Worm (Caenorhabditis elegans) whole organism, early embryonic: ENCODE data around the gene mct-3.

Source experiments
- B0310.2 ChIP-seq: sonication (generic microtip); optimal IDR thresholded peaks from 2 replicates; lab custom pipeline; 2016; ENCODE audit warnings: mild to moderate bottlenecking, missing genetic modification characterization, missing compliant biosample characterization
- F13C5.2 ChIP-seq: sonication (generic microtip); optimal IDR thresholded peaks from 2 replicates; lab custom pipeline; 2017; ENCODE audit warnings: mild to moderate bottlenecking, missing genetic modification characterization, inconsistent platforms, missing compliant biosample characterization
- aly-1 ChIP-seq: sonication (generic microtip); optimal IDR thresholded peaks from 2 replicates; lab custom pipeline; 2016; ENCODE audit warnings: missing genetic modification characterization, missing compliant biosample characterization
- ama-1 ChIP-seq: fragments of 150-350 bp; optimal IDR thresholded peaks from 2 replicates; lab custom pipeline; 2014
- ceh-13 ChIP-seq: fragments of 200-800 bp; sonication (Bioruptor generic); optimal IDR thresholded peaks from 2 replicates; lab custom pipeline; 2018; ENCODE audit warnings: mild to moderate bottlenecking, missing genetic modification characterization, missing compliant biosample characterization
- ceh-36 ChIP-seq: sonication (generic microtip); optimal IDR thresholded peaks from 2 replicates; lab custom pipeline; 2016; ENCODE audit warnings: missing genetic modification characterization, inconsistent platforms, missing compliant biosample characterization
- ets-7 ChIP-seq: sonication (generic microtip); optimal IDR thresholded peaks from 2 replicates; lab custom pipeline; 2016; ENCODE audit warnings: missing genotype, missing genetic modification characterization, missing compliant biosample characterization
- flt-1 ChIP-seq: fragments of 200-800 bp; sonication (Bioruptor generic); IDR thresholded peaks from 2 replicates; pipeline ENCODE4 v1.3.6; 2022; ENCODE audit warnings: missing genetic modification characterization, missing compliant biosample characterization
- hmbx-1 ChIP-seq: sonication (generic microtip); optimal IDR thresholded peaks from 2 replicates; lab custom pipeline; 2016; ENCODE audit warnings: mild to moderate bottlenecking, missing genetic modification characterization, missing compliant biosample characterization
- hmg-4 ChIP-seq: fragments of 200-800 bp; sonication (Bioruptor generic); optimal IDR thresholded peaks from 2 replicates; lab custom pipeline; 2018; ENCODE audit warnings: mild to moderate bottlenecking, missing genetic modification characterization, missing compliant biosample characterization
- hnd-1 ChIP-seq: sonication (generic microtip); optimal IDR thresholded peaks from 2 replicates; lab custom pipeline; 2016; ENCODE audit warnings: missing genetic modification characterization, missing compliant biosample characterization
- pes-1 ChIP-seq: fragments of 200-800 bp; sonication (Bioruptor generic); IDR thresholded peaks from 2 replicates; pipeline ENCODE4 v1.3.6; 2022; ENCODE audit warnings: missing genetic modification reagents, missing genetic modification characterization, missing compliant biosample characterization
- scrt-1 ChIP-seq: fragments of 200-800 bp; sonication (Bioruptor generic); IDR thresholded peaks from 2 replicates; pipeline ENCODE4 v1.3.6; 2022; ENCODE audit warnings: missing genetic modification characterization, missing compliant biosample characterization
- sea-1 ChIP-seq: fragments of 200-800 bp; sonication (Bioruptor generic); conservative IDR thresholded peaks from 2 replicates; pipeline ENCODE4 v1.3.6; 2022; ENCODE audit warnings: missing genetic modification characterization, missing compliant biosample characterization
- tbx-11 ChIP-seq: fragments of 200-800 bp; sonication (Bioruptor generic); IDR thresholded peaks from 2 replicates; pipeline ENCODE4 v1.3.6; 2022; ENCODE audit warnings: missing genetic modification characterization, missing compliant biosample characterization
- tbx-37 ChIP-seq: fragments of 200-800 bp; sonication (Bioruptor generic); conservative IDR thresholded peaks from 2 replicates; pipeline ENCODE4 v1.3.6; 2022; ENCODE audit warnings: missing genetic modification reagents, missing genetic modification characterization, missing compliant biosample characterization
- tra-4 ChIP-seq: sonication (generic microtip); optimal IDR thresholded peaks from 2 replicates; lab custom pipeline; 2017; ENCODE audit warnings: missing genetic modification characterization, missing compliant biosample characterization

mct-3 gene

DNA sequence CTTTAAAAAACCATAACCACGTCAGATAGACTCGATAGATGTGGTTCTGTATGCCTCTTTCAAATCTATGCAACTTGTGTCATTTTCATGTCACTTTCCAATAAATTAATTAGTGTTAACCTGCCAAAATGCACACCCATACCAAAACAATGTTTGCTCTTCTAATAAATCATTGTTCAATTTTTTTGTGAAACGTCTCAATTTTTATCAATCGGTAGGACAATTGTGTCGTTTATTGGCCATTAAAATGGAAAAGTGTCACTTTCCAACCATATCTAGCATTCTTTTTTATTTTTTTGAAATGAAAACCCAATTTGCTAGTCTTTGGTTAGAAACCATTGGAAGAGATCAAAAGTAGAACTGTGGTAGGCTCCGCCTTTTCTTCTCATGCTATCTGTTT lies 2.3 kb upstream of the mct-3 start:
- no peak for TF ChIP-seq aly-1
- TF ChIP-seq ets-7 (tag; lab: Kevin White, UChicago) = no peak
- TF ChIP-seq B0310.2 (tag; lab: Kevin White, UChicago) = no peak
- no peak for TF ChIP-seq flt-1 (GFP tag; lab: Robert Waterston, UW)
- TF ChIP-seq tbx-37 (GFP tag; lab: Robert Waterston, UW) = no peak

DNA sequence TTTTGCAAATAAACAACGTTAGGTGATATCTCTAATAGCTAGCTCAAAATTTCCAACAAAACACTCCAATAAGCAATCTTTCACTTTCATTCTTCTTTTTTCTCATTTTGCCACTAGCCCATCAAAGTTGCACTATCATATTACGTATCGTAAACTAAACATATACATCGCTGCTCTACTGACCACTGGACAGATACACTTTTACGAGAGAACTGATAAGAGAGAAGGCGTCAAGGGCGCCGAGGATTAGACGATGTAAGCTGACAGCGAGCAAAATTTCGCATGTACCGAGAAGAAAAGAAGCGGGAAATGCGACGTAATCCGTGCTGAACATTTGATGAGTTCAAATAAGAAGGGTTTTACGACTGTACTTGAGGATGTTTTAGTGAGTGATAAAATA lies 1.1 kb upstream of the mct-3 start:
- no peak for TF ChIP-seq scrt-1 (GFP tag; lab: Robert Waterston, UW)
- TF ChIP-seq ceh-36 (tag; lab: Kevin White, UChicago) = no peak
- no peak for TF ChIP-seq tbx-37 (GFP tag; lab: Robert Waterston, UW)
- no peak for TF ChIP-seq aly-1
- TF ChIP-seq tra-4 (tag; lab: Kevin White, UChicago) = no peak
- TF ChIP-seq hnd-1 (tag; lab: Kevin White, UChicago) = no peak
- no peak for TF ChIP-seq hmg-4
- no peak for TF ChIP-seq B0310.2 (tag; lab: Kevin White, UChicago)
- no peak for TF ChIP-seq ama-1 (lab: Kevin White, UChicago)
- TF ChIP-seq pes-1 (GFP tag; lab: Robert Waterston, UW) = no peak
- no peak for TF ChIP-seq hmbx-1
- no peak for TF ChIP-seq flt-1 (GFP tag; lab: Robert Waterston, UW)
- TF ChIP-seq ets-7 (tag; lab: Kevin White, UChicago) = no peak

DNA sequence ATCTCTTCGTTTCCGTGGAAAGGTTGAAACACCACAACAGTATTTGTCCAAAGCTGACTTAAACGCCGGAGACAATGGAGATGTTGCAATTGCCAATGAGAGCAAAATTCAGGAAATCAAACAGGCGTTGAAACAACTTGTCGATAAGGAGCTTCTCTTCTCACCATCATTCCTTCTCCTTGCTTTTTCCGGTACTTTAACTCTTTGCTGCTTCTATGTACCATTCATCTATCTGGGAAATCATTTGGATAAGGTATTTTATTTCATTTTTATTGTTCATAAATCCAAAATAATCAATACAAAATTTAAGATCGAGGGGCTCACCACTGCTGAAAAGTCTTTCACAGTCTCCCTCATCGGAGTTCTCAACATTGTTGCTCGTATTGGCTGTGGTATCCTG lies 3.2 kb downstream of the mct-3 start:
- TF ChIP-seq F13C5.2 (tag; lab: Kevin White, UChicago) (no peak), ceh-13 (GFP tag; lab: Kevin White, UChicago) (no peak), ama-1 (lab: Kevin White, UChicago) (no peak), tra-4 (tag; lab: Kevin White, UChicago) (no peak), flt-1 (GFP tag; lab: Robert Waterston, UW) (no peak), scrt-1 (GFP tag; lab: Robert Waterston, UW) (no peak), hmbx-1 (no peak), ceh-36 (tag; lab: Kevin White, UChicago) (no peak), ets-7 (tag; lab: Kevin White, UChicago) (no peak), B0310.2 (tag; lab: Kevin White, UChicago) (no peak), tbx-11 (GFP tag; lab: Robert Waterston, UW) (no peak), pes-1 (GFP tag; lab: Robert Waterston, UW) (no peak), tbx-37 (GFP tag; lab: Robert Waterston, UW) (no peak), aly-1 (no peak)

DNA sequence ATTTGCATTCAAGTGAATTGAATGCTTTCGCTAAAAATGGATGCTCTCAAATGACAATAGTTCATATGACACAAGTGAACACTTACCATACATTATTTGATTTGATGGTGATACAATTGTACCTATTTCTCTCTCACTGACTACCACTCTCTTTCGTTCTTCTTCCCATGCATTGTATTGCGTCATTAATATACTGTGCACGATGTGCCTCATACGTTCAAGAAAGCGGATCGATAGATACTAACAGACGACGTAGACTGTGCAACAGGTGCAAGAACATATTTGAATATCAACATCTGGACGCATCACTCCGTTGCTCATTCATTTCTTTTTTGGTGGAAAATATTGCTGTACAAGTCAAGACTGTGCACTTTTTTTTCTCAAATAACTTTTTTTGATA lies 6.0 kb downstream of the mct-3 start, which contains the start of gene M03B6.4:
Gene M03B6.4 (plus strand): TSS at position 149 of the 400 bp plus-strand sequence.
- TF ChIP-seq F13C5.2 (tag; lab: Kevin White, UChicago) (no peak), ets-7 (tag; lab: Kevin White, UChicago) (no peak), tbx-37 (GFP tag; lab: Robert Waterston, UW) (no peak), ama-1 (lab: Kevin White, UChicago) (no peak), ceh-13 (GFP tag; lab: Kevin White, UChicago) (no peak), B0310.2 (tag; lab: Kevin White, UChicago) (no peak), sea-1 (GFP tag; lab: Robert Waterston, UW) (no peak)

DNA sequence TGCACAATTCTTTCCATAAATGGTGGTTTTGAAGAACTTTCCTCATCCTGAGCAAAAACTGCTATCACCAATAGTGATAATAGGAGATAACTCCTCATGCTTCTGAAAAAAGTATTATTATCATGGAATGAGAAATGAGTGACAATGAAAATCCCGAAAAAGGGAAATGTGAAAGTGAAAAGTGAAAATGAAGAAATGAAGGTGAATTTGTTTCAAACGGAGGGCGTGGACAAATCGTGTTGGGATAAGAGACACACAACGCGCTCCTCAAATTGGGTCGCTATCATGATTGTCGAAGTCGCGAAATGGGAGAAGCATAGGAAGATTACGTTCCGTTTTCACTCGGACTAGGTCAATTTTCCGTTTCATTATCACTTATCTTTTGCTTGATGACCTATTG lies 11.5 kb downstream of the mct-3 start, which contains the start of gene M03B6.3:
Gene M03B6.3 (minus strand): TSS at position 102 of the 400 bp plus-strand sequence.
- TF ChIP-seq ceh-36 (tag; lab: Kevin White, UChicago) (no peak), ceh-13 (GFP tag; lab: Kevin White, UChicago) (no peak), tbx-11 (GFP tag; lab: Robert Waterston, UW) (no peak), ets-7 (tag; lab: Kevin White, UChicago) (no peak), hnd-1 (tag; lab: Kevin White, UChicago) (no peak), tbx-37 (GFP tag; lab: Robert Waterston, UW) (no peak), hmbx-1 (no peak), sea-1 (GFP tag; lab: Robert Waterston, UW) (no peak), B0310.2 (tag; lab: Kevin White, UChicago) (no peak), aly-1 (no peak), flt-1 (GFP tag; lab: Robert Waterston, UW) (no peak), ama-1 (lab: Kevin White, UChicago) (no peak), F13C5.2 (tag; lab: Kevin White, UChicago) (no peak)

DNA sequence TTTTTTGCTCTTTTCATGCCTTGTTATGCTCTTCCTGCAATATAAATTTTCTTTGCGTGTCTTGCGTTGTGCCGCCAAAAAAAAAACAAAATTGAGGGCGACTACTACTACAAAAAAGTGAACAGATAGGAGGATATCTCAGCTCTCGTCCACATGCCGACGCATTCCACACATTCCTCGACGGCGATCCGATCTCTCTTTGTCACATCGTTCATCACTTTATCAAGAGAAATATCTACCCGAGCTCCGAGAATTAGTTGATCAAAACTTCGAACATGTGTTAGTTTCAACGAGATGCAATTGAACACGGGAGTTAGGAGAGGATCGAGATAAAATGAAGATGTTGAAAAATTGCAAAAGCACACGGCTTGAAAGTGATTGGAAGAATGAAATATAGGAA lies 18.4 kb downstream of the mct-3 start:
- TF ChIP-seq F13C5.2 (tag; lab: Kevin White, UChicago) = no peak
- no peak for TF ChIP-seq pes-1 (GFP tag; lab: Robert Waterston, UW)
- no peak for TF ChIP-seq hmbx-1
- TF ChIP-seq flt-1 (GFP tag; lab: Robert Waterston, UW) = no peak
- no peak for TF ChIP-seq ets-7 (tag; lab: Kevin White, UChicago)
- no peak for TF ChIP-seq hmg-4
- TF ChIP-seq tbx-37 (GFP tag; lab: Robert Waterston, UW) = no peak
- no peak for TF ChIP-seq tra-4 (tag; lab: Kevin White, UChicago)
- no peak for TF ChIP-seq ama-1 (lab: Kevin White, UChicago)
- TF ChIP-seq aly-1 = no peak
- TF ChIP-seq scrt-1 (GFP tag; lab: Robert Waterston, UW) = no peak
- no peak for TF ChIP-seq sea-1 (GFP tag; lab: Robert Waterston, UW)
- TF ChIP-seq tbx-11 (GFP tag; lab: Robert Waterston, UW) = no peak
- TF ChIP-seq hnd-1 (tag; lab: Kevin White, UChicago) = no peak
- TF ChIP-seq ceh-13 (GFP tag; lab: Kevin White, UChicago) = no peak
- TF ChIP-seq ceh-36 (tag; lab: Kevin White, UChicago) = no peak
- TF ChIP-seq B0310.2 (tag; lab: Kevin White, UChicago) = no peak

DNA sequence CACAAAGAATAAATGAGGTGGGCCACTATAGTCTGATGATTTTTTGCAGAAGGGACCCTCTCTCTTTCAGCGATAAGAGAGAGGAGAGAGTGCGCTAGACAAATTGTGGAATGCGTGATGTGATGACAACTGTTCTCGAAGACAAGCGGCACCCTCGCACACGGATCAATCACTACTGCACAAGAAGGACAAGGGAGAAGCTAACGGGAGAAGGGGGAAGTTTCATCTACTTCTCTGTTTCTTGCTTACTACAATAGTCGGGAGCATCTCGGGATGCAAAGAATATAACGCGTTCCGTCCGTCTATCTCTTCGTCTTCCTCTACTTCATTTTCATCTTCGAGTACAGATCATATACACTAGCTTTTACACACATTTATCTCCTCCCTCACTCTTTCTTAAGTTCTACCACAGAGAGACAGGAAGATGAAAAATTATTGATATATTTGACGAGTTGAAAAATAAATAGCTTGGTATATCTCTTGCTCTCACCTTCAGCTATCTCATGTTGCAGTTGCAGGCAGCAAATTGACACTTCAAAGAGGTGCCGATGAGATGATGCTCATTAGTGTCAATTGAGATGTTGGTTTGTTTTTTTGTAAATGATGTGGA lies 20.7 kb downstream of the mct-3 start:
- TF ChIP-seq hmg-4 (no peak), ceh-36 (tag; lab: Kevin White, UChicago) (no peak), hnd-1 (tag; lab: Kevin White, UChicago) (no peak), tbx-37 (GFP tag; lab: Robert Waterston, UW) (no peak), pes-1 (GFP tag; lab: Robert Waterston, UW) (no peak), ets-7 (tag; lab: Kevin White, UChicago) (no peak), ceh-13 (GFP tag; lab: Kevin White, UChicago) (no peak), hmbx-1 (no peak), aly-1 (no peak), tbx-11 (GFP tag; lab: Robert Waterston, UW) (no peak), sea-1 (GFP tag; lab: Robert Waterston, UW) (no peak), scrt-1 (GFP tag; lab: Robert Waterston, UW) (no peak)
